Worm (Caenorhabditis elegans): ENCODE data around the gene pyt-1.
A peak's percentile ranks its signal among the peaks of the same experiment; 100 is the strongest.

DNA sequence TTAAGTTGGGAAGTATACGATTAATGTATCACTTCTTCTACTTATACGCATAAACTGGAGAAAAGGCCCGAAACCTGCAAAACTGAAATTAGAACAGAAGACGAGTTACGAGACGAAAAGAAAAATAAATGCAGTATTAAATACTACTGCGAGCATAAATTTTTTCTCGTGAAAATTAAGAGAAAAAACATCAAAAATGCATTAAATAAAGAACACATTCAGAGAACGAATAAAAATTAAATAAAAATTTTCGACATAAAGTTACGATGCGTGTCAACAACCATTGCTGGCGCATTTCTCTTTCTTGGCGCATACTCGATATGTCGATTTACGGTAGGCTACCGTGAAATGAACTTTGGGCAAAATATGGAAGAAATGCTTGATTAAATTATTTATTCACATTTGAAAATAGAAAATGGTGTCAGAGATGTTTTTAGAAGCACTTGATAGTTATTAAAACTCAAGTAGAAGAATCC is 24.2 kb downstream of the pyt-1 start, which contains the start of the genes ZK856.19 and ZK856.11:
- TF ChIP-seq pha-4 (GFP tag; IDR thresholded peaks at IDR 0.05) (no peak), pha-4 (tag; optimal IDR thresholded peaks at IDR 0.05) (no peak), pqm-1 (tag; optimal IDR thresholded peaks at IDR 0.05) (no peak), nhr-76 (tag; optimal IDR thresholded peaks at IDR 0.05) (no peak), ztf-11 (tag; optimal IDR thresholded peaks at IDR 0.05) (no peak), ZK337.2 (GFP tag; IDR thresholded peaks at IDR 0.05) (no peak), lsy-2 (tag; optimal IDR thresholded peaks at IDR 0.05) (peak in 1 of 2 experiments; percentile 85), nhr-41 (GFP tag; IDR thresholded peaks at IDR 0.05) (no peak), nhr-237 (tag; optimal IDR thresholded peaks at IDR 0.05) (no peak), set-16 (GFP tag; IDR thresholded peaks at IDR 0.05) (no peak), unc-62 (GFP tag; optimal IDR thresholded peaks at IDR 0.05 in 1 of 2) (no peak), unc-62 (tag; optimal IDR thresholded peaks at IDR 0.05) (no peak), nhr-77 (tag; optimal IDR thresholded peaks at IDR 0.05) (peak; percentile 10), zfp-2 (tag; optimal IDR thresholded peaks at IDR 0.05) (no peak), nhr-42 (GFP tag; IDR thresholded peaks at IDR 0.05) (no peak)
